Worm (Caenorhabditis elegans) whole organism, L4/young adult: Measurements from ENCODE around the gene F07B7.12.
"Not testable (repeated sequence)": the region's sequence is repeated elsewhere in the genome, so short reads cannot be mapped to it uniquely, and the experiment has no call there.

Source experiments
- W03F9.2 ChIP-seq: fragments of 150-350 bp; optimal IDR thresholded peaks from 2 replicates; lab custom pipeline; 2014; ENCODE audit warnings: missing biosample characterization, missing genetic modification characterization
- him-1 ChIP-seq: sonication (generic microtip); optimal IDR thresholded peaks from 2 replicates; lab custom pipeline; 2016; ENCODE audit warnings: missing genotype, missing genetic modification reagents, missing genetic modification characterization, missing compliant biosample characterization

DNA sequence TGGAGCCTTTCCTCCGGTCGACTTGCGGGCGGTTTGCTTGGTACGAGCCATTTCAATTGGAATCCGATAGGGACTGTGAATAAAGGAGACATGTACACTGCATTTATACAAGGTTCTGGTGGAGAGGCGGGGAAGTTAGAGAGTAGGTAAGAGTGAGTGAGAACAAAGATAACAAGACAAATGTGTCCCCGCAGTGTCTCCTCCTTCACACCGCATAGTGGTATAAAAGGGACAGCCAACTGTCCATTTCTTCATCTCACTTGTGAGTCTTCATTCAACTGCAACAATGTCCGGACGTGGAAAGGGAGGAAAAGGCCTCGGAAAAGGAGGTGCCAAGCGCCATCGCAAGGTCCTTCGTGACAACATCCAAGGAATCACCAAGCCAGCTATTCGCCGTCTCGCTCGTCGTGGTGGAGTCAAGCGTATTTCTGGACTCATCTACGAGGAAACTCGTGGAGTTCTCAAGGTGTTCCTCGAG lies 36.1 kb upstream of the F07B7.12 start, which contains the start of the genes his-17 and his-18:
- not testable (repeated sequence) for TF ChIP-seq him-1 (tag; lab: Kevin White, UChicago); W03F9.2
